Worm (Caenorhabditis elegans) whole organism, young adult: ENCODE measurements around the gene oac-40.

ENCODE experiments used
- die-1 ChIP-seq: sonication (generic microtip); optimal IDR thresholded peaks from 2 replicates; lab custom pipeline; 2016; ENCODE audit warnings: missing genotype, mild to moderate bottlenecking, missing genetic modification characterization, missing compliant biosample characterization
- xnd-1 ChIP-seq: sonication (generic microtip); optimal IDR thresholded peaks from 2 replicates; lab custom pipeline; 2016; ENCODE audit warnings: missing genotype, missing genetic modification reagents, missing genetic modification characterization, missing compliant biosample characterization

ce11 chrV:9041030-9041429 lies 24.5 kb downstream of the oac-40 start, which contains the start of gene cyp-33B1:
- TF ChIP-seq xnd-1 (no peak), die-1 (tag; lab: Kevin White, UChicago) (no peak)
